Worm (Caenorhabditis elegans): ENCODE results near the gene adt-3.

Gene adt-3

ce11 chrX:3937483-3937882 is 6.0 kb downstream of the adt-3 start:
- no peak for TF ChIP-seq unc-62 (GFP tag; optimal IDR thresholded peaks at IDR 0.05)

DNA sequence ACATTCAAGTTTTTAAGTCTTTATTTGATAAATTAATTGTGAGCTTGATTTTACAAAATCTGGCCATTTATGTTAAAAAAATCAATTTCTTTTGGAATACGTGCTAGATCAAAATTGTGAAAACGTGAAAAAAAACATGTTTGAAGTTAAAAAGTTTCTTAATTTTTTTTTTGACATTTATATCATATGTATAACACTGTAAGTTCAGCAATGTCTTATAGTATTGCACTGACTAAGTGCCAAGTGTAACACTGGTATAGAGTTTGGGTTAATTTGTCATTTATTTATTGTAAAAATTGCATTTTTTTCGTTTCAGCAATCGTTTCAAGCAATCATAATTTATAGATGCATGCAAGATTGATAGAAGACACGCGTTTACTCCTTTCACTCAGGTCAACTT is 6.4 kb downstream of the adt-3 start:
- no peak for TF ChIP-seq unc-62 (GFP tag; optimal IDR thresholded peaks at IDR 0.05)

DNA sequence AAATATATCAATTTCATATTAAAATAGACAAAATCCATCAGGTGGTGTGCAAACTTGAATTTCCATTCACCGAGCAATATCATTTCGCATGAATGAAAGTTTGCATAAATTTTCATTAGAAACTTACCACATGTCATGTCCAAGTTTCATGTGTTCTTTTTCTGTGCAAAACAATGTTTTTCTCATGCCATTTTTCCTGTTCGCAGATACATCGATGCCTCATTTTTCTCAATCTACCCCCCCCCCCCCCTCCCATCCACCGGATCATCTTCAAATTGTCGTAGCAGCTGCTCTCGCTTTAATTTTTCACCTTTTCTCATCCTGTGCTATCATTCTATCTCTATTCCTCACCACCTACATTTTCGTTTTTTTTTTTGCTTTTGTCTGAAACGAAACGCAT is 7.5 kb downstream of the adt-3 start, which contains the start of gene T19D2.3:
TSS of gene T19D2.3 (plus strand) at position 301 of the 400 bp plus-strand sequence.
- TF ChIP-seq unc-62 (GFP tag; optimal IDR thresholded peaks at IDR 0.05): no peak

ce11 chrX:3942267-3942666 is 10.8 kb downstream of the adt-3 start, which contains the start of gene T19D2.13:
TSS of gene T19D2.13 (minus strand) at chrX:3942367.
- no peak for TF ChIP-seq unc-62 (GFP tag; optimal IDR thresholded peaks at IDR 0.05)

DNA sequence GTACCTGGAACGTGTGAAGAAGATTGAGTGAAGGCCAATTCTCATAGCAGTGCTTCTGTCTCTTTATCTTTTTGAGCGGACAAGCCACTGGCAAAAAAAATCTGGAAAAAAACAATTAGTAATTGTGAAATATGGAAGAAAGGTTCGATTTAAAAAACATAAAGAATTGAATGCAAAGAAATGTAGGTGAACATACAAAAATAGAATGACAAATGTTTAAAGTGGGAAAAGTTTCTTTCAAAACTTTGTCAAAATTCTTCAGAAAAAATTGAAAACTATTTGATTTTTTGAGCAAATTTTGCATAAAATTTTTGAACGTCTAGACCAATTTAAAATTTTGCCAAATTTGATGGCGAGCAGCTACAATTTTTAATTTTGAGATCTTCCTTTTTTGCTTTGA is 11.8 kb downstream of the adt-3 start, which contains the start of gene ptp-4A2:
TSS of gene ptp-4A2 (minus strand) at position 101 of the 400 bp plus-strand sequence.
- no peak for TF ChIP-seq unc-62 (GFP tag; optimal IDR thresholded peaks at IDR 0.05)

DNA sequence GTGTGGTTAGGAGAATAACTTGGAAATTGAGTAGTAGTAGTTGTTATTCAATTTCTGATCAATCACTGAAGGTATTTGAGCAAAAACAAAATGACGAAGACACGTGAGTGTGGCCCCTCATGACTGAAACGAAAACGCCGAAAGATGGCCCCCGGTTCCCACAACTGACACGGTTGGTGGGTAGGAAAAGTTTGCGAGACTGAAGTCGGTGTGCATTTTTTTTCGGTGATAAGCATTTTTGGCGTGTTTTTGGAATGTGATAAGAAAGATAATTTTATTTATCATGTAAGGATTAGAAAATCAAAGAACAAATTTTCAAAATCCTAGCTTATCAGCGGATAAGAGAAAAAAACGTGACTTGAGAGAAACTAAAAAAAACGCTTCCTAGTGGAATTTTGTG is 12.6 kb downstream of the adt-3 start:
- no peak for TF ChIP-seq unc-62 (GFP tag; optimal IDR thresholded peaks at IDR 0.05)

DNA sequence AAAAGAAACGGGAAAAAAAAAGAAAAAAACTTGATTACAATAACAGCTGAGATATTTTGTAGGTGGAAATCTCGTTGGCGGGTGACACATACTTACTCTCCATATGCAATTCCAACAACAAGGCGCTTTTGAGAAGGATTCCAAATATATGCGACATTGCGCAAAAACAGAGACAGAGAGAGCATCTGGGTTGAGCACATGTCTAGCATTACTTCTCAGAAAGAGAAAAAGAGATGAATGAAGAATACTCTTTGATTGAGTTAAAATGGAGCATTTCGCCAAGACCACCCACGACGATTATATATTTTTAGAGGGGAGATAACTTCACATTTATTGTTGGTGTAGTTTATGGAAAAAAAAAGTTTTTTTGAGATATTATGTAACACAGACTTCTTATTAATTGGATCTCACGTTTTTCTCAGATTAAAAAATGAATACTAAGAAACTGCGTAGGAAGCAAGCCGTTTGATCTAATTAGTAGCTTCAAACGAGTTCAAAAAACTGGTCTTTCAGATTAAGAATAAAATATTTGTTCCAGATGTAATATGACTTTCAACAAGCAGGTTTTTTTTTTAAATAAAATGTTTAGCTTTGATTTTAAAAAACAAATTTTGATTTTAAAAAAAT is 13.6 kb downstream of the adt-3 start:
- TF ChIP-seq unc-62 (GFP tag; optimal IDR thresholded peaks at IDR 0.05): no peak

DNA sequence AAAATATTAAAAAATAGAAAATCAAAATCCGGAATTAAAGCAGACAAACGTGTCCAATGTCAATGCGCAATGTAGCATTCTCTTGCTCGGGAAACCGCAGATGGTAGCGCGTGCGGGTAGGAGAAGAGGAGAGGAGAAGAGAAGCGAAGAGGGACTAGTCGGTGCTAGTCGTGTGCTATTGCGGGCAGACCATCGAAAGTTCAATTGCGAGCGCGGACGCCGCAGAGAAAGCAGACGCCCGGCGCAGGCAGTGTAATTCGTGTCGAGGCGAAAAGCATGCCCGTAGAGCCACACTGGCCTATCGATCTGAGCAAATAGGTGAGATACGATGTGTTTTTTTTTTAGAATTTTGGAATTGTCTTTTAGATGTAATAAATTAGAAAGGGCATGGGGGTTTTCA is 14.2 kb downstream of the adt-3 start:
- TF ChIP-seq unc-62 (GFP tag; optimal IDR thresholded peaks at IDR 0.05): no peak

DNA sequence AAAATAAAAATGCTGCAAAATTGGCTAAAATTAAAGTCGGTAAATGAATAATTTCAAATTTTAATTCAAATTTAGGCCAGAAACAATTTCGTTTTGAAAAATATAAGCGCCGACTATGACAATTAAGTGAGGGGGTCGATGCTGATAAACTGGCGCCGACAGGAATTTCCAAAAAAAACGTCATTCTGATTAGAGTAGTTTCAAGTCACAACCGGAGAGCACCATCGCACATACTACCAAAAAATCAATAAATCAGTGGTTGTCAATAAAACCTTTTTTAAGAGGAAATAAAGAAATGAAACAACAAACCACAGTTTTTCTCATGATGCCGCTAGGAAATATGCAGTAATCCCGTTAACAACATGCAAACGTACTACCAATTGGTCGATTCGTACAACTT is 17.6 kb downstream of the adt-3 start:
- TF ChIP-seq unc-62 (GFP tag; optimal IDR thresholded peaks at IDR 0.05): no peak

- no peak for TF ChIP-seq unc-62 (GFP tag; optimal IDR thresholded peaks at IDR 0.05)
These were observed 18.3 kb downstream of the adt-3 start for ce11 chrX:3949763-3950162.

ce11 chrX:3952737-3953136 is 21.3 kb downstream of the adt-3 start:
- no peak for TF ChIP-seq unc-62 (GFP tag; optimal IDR thresholded peaks at IDR 0.05)

- TF ChIP-seq unc-62 (GFP tag; optimal IDR thresholded peaks at IDR 0.05): no peak
These were observed 26.2 kb downstream of the adt-3 start for ce11 chrX:3957475-3958204.

- TF ChIP-seq unc-62 (GFP tag; optimal IDR thresholded peaks at IDR 0.05): no peak
These were observed 26.8 kb downstream of the adt-3 start, which contains the start of gene lin-18 for ce11 chrX:3958252-3958651. TSS of gene lin-18 (plus strand) at chrX:3958552.

- no peak for TF ChIP-seq unc-62 (GFP tag; optimal IDR thresholded peaks at IDR 0.05)
These were observed 27.8 kb downstream of the adt-3 start for ce11 chrX:3959221-3959620.

- TF ChIP-seq unc-62 (GFP tag; optimal IDR thresholded peaks at IDR 0.05): no peak
These were observed 28.9 kb downstream of the adt-3 start for ce11 chrX:3960345-3960744.

DNA sequence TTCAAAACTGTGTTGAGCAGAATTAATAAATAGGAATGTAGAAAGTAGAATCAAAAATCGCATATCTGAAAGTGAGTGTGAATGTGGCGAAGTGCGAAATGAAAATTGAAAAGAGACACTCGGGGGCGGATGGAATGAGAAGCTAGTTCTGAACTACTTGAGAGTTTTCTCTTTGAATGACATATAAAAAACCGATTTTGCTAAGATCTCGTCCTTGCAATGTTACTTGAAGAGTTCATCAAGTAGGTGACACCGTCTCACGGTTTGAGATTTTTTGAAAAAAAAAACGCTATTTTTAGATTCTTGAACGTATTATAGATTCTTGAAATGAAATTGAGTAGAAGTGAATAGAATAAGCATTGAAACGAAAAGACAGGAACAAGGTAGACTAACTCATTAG is 34.9 kb downstream of the adt-3 start, which contains the start of gene C16B8.2:
TSS of gene C16B8.2 (minus strand) at position 101 of the 400 bp plus-strand sequence.
- no peak for TF ChIP-seq unc-62 (GFP tag; optimal IDR thresholded peaks at IDR 0.05)
